Worm (Caenorhabditis elegans): Measurements from ENCODE around the gene athp-1.

Gene athp-1

DNA sequence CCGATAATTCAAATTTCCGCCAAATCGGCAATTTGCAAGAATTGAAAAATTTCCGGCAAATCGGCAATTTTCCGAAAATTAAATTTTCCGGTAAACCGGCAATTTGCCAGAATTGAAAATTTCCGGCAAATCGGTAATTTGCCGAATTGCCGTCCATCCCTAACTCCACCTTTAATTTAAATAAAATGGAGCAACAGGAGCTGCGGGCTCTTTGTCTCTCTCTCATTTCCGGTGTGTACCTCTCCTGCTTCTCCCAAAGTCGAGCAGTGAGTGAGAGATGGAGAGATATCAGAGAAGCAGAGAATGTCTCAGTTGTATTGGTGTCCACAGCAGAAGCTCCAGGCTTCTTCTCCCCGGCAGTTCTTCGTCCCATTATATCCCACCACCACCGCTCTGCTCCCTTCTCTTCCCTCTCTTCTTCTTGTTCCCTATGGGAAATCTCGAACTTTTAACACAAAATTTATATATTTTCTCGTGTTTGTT lies 26.1 kb upstream of the athp-1 start, which contains the start of gene Y39A1C.1:
Gene Y39A1C.1 (plus strand): TSS at position 51 of the 483 bp plus-strand sequence.
- TF ChIP-seq lin-11 (tag; optimal IDR thresholded peaks at IDR 0.05) (peak; percentile 1), nhr-129 (tag; optimal IDR thresholded peaks at IDR 0.05) (peak; percentile 25), F13H6.1 (tag; optimal IDR thresholded peaks at IDR 0.05) (peak; percentile 7), C34F6.9 (tag; optimal IDR thresholded peaks at IDR 0.05) (peak; percentile 61), unc-55 (GFP tag; optimal IDR thresholded peaks at IDR 0.05) (peak; percentile 36), mab-5 (tag; optimal IDR thresholded peaks at IDR 0.05) (no peak), unc-39 (tag; optimal IDR thresholded peaks at IDR 0.05) (no peak)

ce11 chrIII:10856830-10857229 lies 24.7 kb upstream of the athp-1 start:
- TF ChIP-seq nhr-23 (tag; optimal IDR thresholded peaks at IDR 0.05): no peak
- TF ChIP-seq peb-1 (tag; optimal IDR thresholded peaks at IDR 0.05): no peak
- no peak for TF ChIP-seq nhr-11 (tag; optimal IDR thresholded peaks at IDR 0.05)
- no peak for TF ChIP-seq Y55F3AM.14 (GFP tag; optimal IDR thresholded peaks at IDR 0.05)
- TF ChIP-seq nhr-10 (tag; optimal IDR thresholded peaks at IDR 0.05): no peak
- no peak for TF ChIP-seq elt-3 (tag; optimal IDR thresholded peaks at IDR 0.05)
- no peak for TF ChIP-seq unc-62 (GFP tag; optimal IDR thresholded peaks at IDR 0.05)
- TF ChIP-seq C34F6.9 (tag; optimal IDR thresholded peaks at IDR 0.05): no peak
- TF ChIP-seq ceh-16 (tag; optimal IDR thresholded peaks at IDR 0.05): no peak
- TF ChIP-seq sma-3 (GFP tag; optimal IDR thresholded peaks at IDR 0.05): peak; percentile 23
- TF ChIP-seq aly-2 (tag; optimal IDR thresholded peaks at IDR 0.05): no peak
- no peak for TF ChIP-seq nhr-129 (tag; optimal IDR thresholded peaks at IDR 0.05)
- TF ChIP-seq snpc-4 (tag; optimal IDR thresholded peaks at IDR 0.05): no peak
- TF ChIP-seq ztf-1 (GFP tag; conservative IDR thresholded peaks at IDR 0.05): no peak
- TF ChIP-seq unc-55 (GFP tag; optimal IDR thresholded peaks at IDR 0.05): peak; percentile 30
- TF ChIP-seq elt-1 (tag; optimal IDR thresholded peaks at IDR 0.05): no peak
- no peak for TF ChIP-seq crh-2 (tag; optimal IDR thresholded peaks at IDR 0.05)
- TF ChIP-seq F13H6.1 (tag; optimal IDR thresholded peaks at IDR 0.05): peak; percentile 20
- no peak for TF ChIP-seq mdl-1 (tag; optimal IDR thresholded peaks at IDR 0.05)
- TF ChIP-seq egl-27 (tag; optimal IDR thresholded peaks at IDR 0.05): no peak
- TF ChIP-seq ztf-4 (tag; optimal IDR thresholded peaks at IDR 0.05): no peak

DNA sequence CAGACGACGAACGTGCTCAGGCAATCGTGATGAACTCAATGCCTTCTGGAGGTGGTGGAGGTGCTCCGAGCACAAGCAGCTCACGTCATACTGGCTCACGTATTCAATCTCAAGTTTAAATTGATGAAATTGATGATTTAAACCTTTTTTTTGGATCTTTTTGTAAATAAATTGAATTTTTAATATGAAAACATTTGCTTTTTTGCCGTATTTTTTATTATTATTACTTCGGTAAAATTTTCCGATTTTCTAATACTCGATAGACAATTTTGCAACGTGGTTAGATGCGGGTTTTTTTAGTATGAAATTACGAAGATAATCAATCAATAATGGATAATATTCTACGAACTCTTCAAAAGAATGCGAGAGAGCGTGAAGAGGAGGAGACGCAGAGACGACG lies 23.6 kb upstream of the athp-1 start, which contains the start of gene oxi-1:
Gene oxi-1 (plus strand): TSS at position 301 of the 400 bp plus-strand sequence.
- TF ChIP-seq peb-1 (tag; optimal IDR thresholded peaks at IDR 0.05) (no peak), ceh-16 (tag; optimal IDR thresholded peaks at IDR 0.05) (no peak), unc-55 (GFP tag; optimal IDR thresholded peaks at IDR 0.05) (no peak), elt-3 (tag; optimal IDR thresholded peaks at IDR 0.05) (no peak), mab-5 (tag; optimal IDR thresholded peaks at IDR 0.05) (no peak), zag-1 (tag; optimal IDR thresholded peaks at IDR 0.05) (no peak), crh-2 (tag; optimal IDR thresholded peaks at IDR 0.05) (no peak), unc-62 (GFP tag; optimal IDR thresholded peaks at IDR 0.05) (no peak), lsy-2 (tag; optimal IDR thresholded peaks at IDR 0.05) (no peak), gmeb-1 (tag; optimal IDR thresholded peaks at IDR 0.05) (no peak), ama-1 (optimal IDR thresholded peaks at IDR 0.05) (no peak), ztf-11 (tag; optimal IDR thresholded peaks at IDR 0.05) (no peak), nhr-21 (tag; optimal IDR thresholded peaks at IDR 0.05) (no peak), nhr-129 (tag; optimal IDR thresholded peaks at IDR 0.05) (no peak)

ce11 chrIII:10861375-10861774 lies 20.2 kb upstream of the athp-1 start:
- TF ChIP-seq alr-1 (tag; optimal IDR thresholded peaks at IDR 0.05) (no peak), lin-13 (GFP tag; optimal IDR thresholded peaks at IDR 0.05) (no peak), sem-4 (tag; optimal IDR thresholded peaks at IDR 0.05) (no peak), nhr-77 (tag; optimal IDR thresholded peaks at IDR 0.05) (no peak), snpc-4 (tag; optimal IDR thresholded peaks at IDR 0.05) (no peak), lsy-2 (tag; optimal IDR thresholded peaks at IDR 0.05) (no peak), nhr-6 (tag; optimal IDR thresholded peaks at IDR 0.05) (no peak), nhr-23 (tag; optimal IDR thresholded peaks at IDR 0.05) (no peak), lin-39 (tag; optimal IDR thresholded peaks at IDR 0.05) (no peak), peb-1 (tag; optimal IDR thresholded peaks at IDR 0.05) (no peak)

DNA sequence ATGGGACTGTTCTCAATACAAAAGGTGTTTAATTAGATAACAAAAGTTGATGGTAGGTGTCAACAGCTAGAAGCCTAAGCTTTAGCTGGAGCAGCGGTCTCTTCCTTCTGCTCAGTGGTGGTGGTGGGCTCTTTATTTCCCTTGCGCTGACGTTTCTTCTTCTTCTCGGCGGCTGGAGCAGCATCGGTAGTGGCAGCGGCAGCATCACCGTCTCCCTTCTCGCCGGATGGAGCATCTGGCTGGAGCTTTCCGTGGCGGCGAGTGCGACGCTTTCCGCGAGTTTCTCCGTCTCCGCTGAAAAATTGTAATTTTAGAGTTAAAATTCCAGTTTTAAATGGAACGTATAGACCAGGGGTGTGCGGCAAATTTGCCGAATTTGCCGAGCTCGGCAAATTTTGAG lies 14.5 kb upstream of the athp-1 start:
- no peak for TF ChIP-seq crh-2 (tag; optimal IDR thresholded peaks at IDR 0.05)
- TF ChIP-seq sma-9 (GFP tag; optimal IDR thresholded peaks at IDR 0.05): no peak
- TF ChIP-seq sma-9 (tag; optimal IDR thresholded peaks at IDR 0.05): no peak
- TF ChIP-seq blmp-1 (tag; optimal IDR thresholded peaks at IDR 0.05; ENCODE audit: insufficient read depth): no peak
- TF ChIP-seq nhr-129 (tag; optimal IDR thresholded peaks at IDR 0.05): no peak
- no peak for TF ChIP-seq unc-62 (GFP tag; optimal IDR thresholded peaks at IDR 0.05)
- TF ChIP-seq nhr-237 (tag; optimal IDR thresholded peaks at IDR 0.05): no peak
- no peak for TF ChIP-seq ZK546.5 (tag; optimal IDR thresholded peaks at IDR 0.05)
- no peak for TF ChIP-seq sma-3 (GFP tag; optimal IDR thresholded peaks at IDR 0.05)
- no peak for TF ChIP-seq ceh-16 (tag; optimal IDR thresholded peaks at IDR 0.05)
- no peak for TF ChIP-seq egl-27 (tag; optimal IDR thresholded peaks at IDR 0.05)
